Fruit fly (Drosophila melanogaster): Measurements from ENCODE around the gene Vps13D.

Gene Vps13D

dm6 chr3L:12790783-12791678, 36.2 kb downstream of the Vps13D start:
- TF ChIP-seq Eip78C (GFP tag): peak; percentile 77
- peak; percentile 14 for TF ChIP-seq CG9139 (GFP tag; optimal IDR thresholded peaks at IDR 0.05)
- peak; percentile 34 for TF ChIP-seq dsx (GFP tag; optimal IDR thresholded peaks at IDR 0.05; ENCODE audit: poor library complexity, severe bottlenecking)
- TF ChIP-seq CG1621 (tag; optimal IDR thresholded peaks at IDR 0.05): no peak
- TF ChIP-seq fkh (GFP tag; optimal IDR thresholded peaks at IDR 0.05): peak; percentile 11
- TF ChIP-seq Sox15 (GFP tag; optimal IDR thresholded peaks at IDR 0.05): no peak
- peak; percentile 40 for TF ChIP-seq svp (GFP tag)
- peak; percentile 14 for TF ChIP-seq vri (GFP tag; optimal IDR thresholded peaks at IDR 0.05)
- TF ChIP-seq CG6854 (GFP tag; optimal IDR thresholded peaks at IDR 0.05): peak; percentile 34
- TF ChIP-seq fd59A (GFP tag; optimal IDR thresholded peaks at IDR 0.05): no peak

DNA sequence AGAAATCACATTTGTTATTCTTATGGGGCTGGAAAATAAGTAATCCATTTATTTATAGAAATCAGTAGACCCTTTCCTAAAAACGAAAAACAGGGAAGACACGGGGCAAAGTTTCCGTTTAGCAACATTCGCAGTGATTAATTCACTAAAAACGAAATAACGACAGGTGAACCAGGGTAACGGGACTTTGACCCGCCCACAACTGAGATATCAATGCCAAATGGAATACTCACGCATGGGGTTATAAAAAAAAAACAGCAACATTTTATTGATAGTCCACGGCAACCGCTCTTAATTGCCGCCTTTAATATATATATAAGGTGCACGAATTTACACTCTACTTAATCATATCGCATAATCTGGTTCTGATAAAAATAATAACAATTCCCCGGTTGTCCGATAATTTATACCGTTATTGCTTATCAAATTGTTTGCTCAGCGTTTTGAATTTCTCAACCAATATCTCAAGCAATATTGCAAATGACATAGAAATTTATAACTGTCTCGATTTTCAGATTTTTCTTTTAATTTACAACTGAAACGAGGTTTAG, 36.9 kb downstream of the Vps13D start:
- TF ChIP-seq esn (GFP tag; optimal IDR thresholded peaks at IDR 0.05) (no peak), svp (GFP tag) (peak; percentile 36), Eip78C (GFP tag) (peak; percentile 10), Eip93F (GFP tag; optimal IDR thresholded peaks at IDR 0.05) (peak; percentile 46), vri (GFP tag; optimal IDR thresholded peaks at IDR 0.05) (peak; percentile 7), CG9139 (GFP tag; optimal IDR thresholded peaks at IDR 0.05) (no peak)

dm6 chr3L:12792933-12793448, 38.1 kb downstream of the Vps13D start:
- TF ChIP-seq CG16779 (tag; optimal IDR thresholded peaks at IDR 0.05) (peak; percentile 83), Sox15 (GFP tag; optimal IDR thresholded peaks at IDR 0.05) (peak; percentile 55), CG6792 (GFP tag; optimal IDR thresholded peaks at IDR 0.05) (peak; percentile 85), CG11902 (GFP tag; optimal IDR thresholded peaks at IDR 0.05) (peak; percentile 65), cyc (GFP tag; optimal IDR thresholded peaks at IDR 0.05) (peak; percentile 77), Smox (GFP tag; optimal IDR thresholded peaks at IDR 0.05) (peak; percentile 87), Blimp-1 (GFP tag; optimal IDR thresholded peaks at IDR 0.05) (peak; percentile 97), Eip75B (GFP tag; optimal IDR thresholded peaks at IDR 0.05) (peak; percentile 90), CG1621 (tag; optimal IDR thresholded peaks at IDR 0.05) (peak; percentile 75), esn (GFP tag; optimal IDR thresholded peaks at IDR 0.05) (peak; percentile 91), Eip93F (GFP tag; optimal IDR thresholded peaks at IDR 0.05) (no peak), CG34406 (GFP tag; optimal IDR thresholded peaks at IDR 0.05) (peak; percentile 87), spab (GFP tag; optimal IDR thresholded peaks at IDR 0.05) (peak; percentile 86), CG10631 (GFP tag; optimal IDR thresholded peaks at IDR 0.05) (peak; percentile 77), lz (GFP tag; optimal IDR thresholded peaks at IDR 0.05) (peak; percentile 88), eg (GFP tag; IDR thresholded peaks at IDR 0.05) (peak; percentile 80; the same call in 2 of the 3 replicates), Lpt (GFP tag; optimal IDR thresholded peaks at IDR 0.05) (peak; percentile 77), Hr4 (GFP tag; optimal IDR thresholded peaks at IDR 0.05) (peak; percentile 79), CG6163 (GFP tag; IDR thresholded peaks at IDR 0.05) (peak; percentile 69), CG6854 (GFP tag; optimal IDR thresholded peaks at IDR 0.05) (peak; percentile 69), CG8632 (GFP tag; optimal IDR thresholded peaks at IDR 0.05) (peak; percentile 85), acj6 (GFP tag; optimal IDR thresholded peaks at IDR 0.05) (peak; percentile 86), svp (GFP tag) (peak; percentile 93), Ets21C (GFP tag; optimal IDR thresholded peaks at IDR 0.05) (peak; percentile 68), Gug (GFP tag; IDR thresholded peaks at IDR 0.05) (peak; percentile 65), Hr39 (GFP tag; optimal IDR thresholded peaks at IDR 0.05) (peak; percentile 69), fd59A (GFP tag; optimal IDR thresholded peaks at IDR 0.05) (peak; percentile 68), pdm3 (GFP tag; optimal IDR thresholded peaks at IDR 0.05) (peak; percentile 88), CG10669 (GFP tag; optimal IDR thresholded peaks at IDR 0.05) (peak; percentile 85), Met (GFP tag; optimal IDR thresholded peaks at IDR 0.05) (peak; percentile 91), ss (GFP tag; optimal IDR thresholded peaks at IDR 0.05) (peak; percentile 91 to 93), Eip78C (GFP tag) (peak; percentile 99), achi (GFP tag; optimal IDR thresholded peaks at IDR 0.05) (peak; percentile 86), Sox14 (GFP tag; optimal IDR thresholded peaks at IDR 0.05) (peak; percentile 88), CG3032 (tag; optimal IDR thresholded peaks at IDR 0.05) (peak; percentile 91), vri (GFP tag; optimal IDR thresholded peaks at IDR 0.05) (peak; percentile 68), CG6808 (GFP tag; optimal IDR thresholded peaks at IDR 0.05) (peak; percentile 91), CG7368 (GFP tag; optimal IDR thresholded peaks at IDR 0.05) (peak; percentile 70), salr (GFP tag; optimal IDR thresholded peaks at IDR 0.05) (peak; percentile 38 to 87)
